Worm (Caenorhabditis elegans) whole organism, early embryonic: ENCODE results near the gene saps-1.

Experiments
- ama-1 ChIP-seq: fragments of 150-350 bp; optimal IDR thresholded peaks from 2 replicates; lab custom pipeline; 2014
- ceh-36 ChIP-seq: sonication (generic microtip); optimal IDR thresholded peaks from 2 replicates; lab custom pipeline; 2016; ENCODE audit warnings: missing genetic modification characterization, inconsistent platforms, missing compliant biosample characterization
- hmg-4 ChIP-seq: fragments of 200-800 bp; sonication (Bioruptor generic); optimal IDR thresholded peaks from 2 replicates; lab custom pipeline; 2018; ENCODE audit warnings: mild to moderate bottlenecking, missing genetic modification characterization, missing compliant biosample characterization
- pes-1 ChIP-seq: fragments of 200-800 bp; sonication (Bioruptor generic); IDR thresholded peaks from 2 replicates; pipeline ENCODE4 v1.3.6; 2022; ENCODE audit warnings: missing genetic modification reagents, missing genetic modification characterization, missing compliant biosample characterization
- scrt-1 ChIP-seq: fragments of 200-800 bp; sonication (Bioruptor generic); IDR thresholded peaks from 2 replicates; pipeline ENCODE4 v1.3.6; 2022; ENCODE audit warnings: missing genetic modification characterization, missing compliant biosample characterization
- sea-1 ChIP-seq: fragments of 200-800 bp; sonication (Bioruptor generic); conservative IDR thresholded peaks from 2 replicates; pipeline ENCODE4 v1.3.6; 2022; ENCODE audit warnings: missing genetic modification characterization, missing compliant biosample characterization
- tbx-11 ChIP-seq: fragments of 200-800 bp; sonication (Bioruptor generic); IDR thresholded peaks from 2 replicates; pipeline ENCODE4 v1.3.6; 2022; ENCODE audit warnings: missing genetic modification characterization, missing compliant biosample characterization
- tra-4 ChIP-seq: sonication (generic microtip); optimal IDR thresholded peaks from 2 replicates; lab custom pipeline; 2017; ENCODE audit warnings: missing genetic modification characterization, missing compliant biosample characterization

ce11 chrII:11333846-11334638 is 36.6 kb downstream of the saps-1 start:
- TF ChIP-seq ama-1 (lab: Kevin White, UChicago) (no peak), scrt-1 (no peak), ceh-36 (tag; lab: Kevin White, UChicago) (no peak), tbx-11 (GFP tag; lab: Robert Waterston, UW) (no peak), hmg-4 (GFP tag; lab: Kevin White, UChicago) (no peak), pes-1 (no peak), tra-4 (no peak), sea-1 (GFP tag; lab: Robert Waterston, UW) (no peak)
